Fruit fly (Drosophila melanogaster): ENCODE data around the gene KLHL18.

- TF ChIP-seq GATAd (GFP tag; optimal IDR thresholded peaks at IDR 0.05) (no peak), N (GFP tag; optimal IDR thresholded peaks at IDR 0.05) (no peak), CrebA (GFP tag; optimal IDR thresholded peaks at IDR 0.05; ENCODE audit: borderline replicate concordance) (no peak), rgr (GFP tag; optimal IDR thresholded peaks at IDR 0.05) (no peak), psq (GFP tag; optimal IDR thresholded peaks at IDR 0.05) (no peak), br (GFP tag; optimal IDR thresholded peaks at IDR 0.05) (no peak), pan (optimal IDR thresholded peaks at IDR 0.05) (no peak), jim (GFP tag; optimal IDR thresholded peaks at IDR 0.05) (no peak)
These were observed 11.2 kb downstream of the KLHL18 start, which contains the start of gene Ect3 for dm6 chr3R:11999074-11999473.

All from whole organism, wandering third instar larva.